Worm (Caenorhabditis elegans): ENCODE results near the gene srx-86.

The srx-86 gene

DNA sequence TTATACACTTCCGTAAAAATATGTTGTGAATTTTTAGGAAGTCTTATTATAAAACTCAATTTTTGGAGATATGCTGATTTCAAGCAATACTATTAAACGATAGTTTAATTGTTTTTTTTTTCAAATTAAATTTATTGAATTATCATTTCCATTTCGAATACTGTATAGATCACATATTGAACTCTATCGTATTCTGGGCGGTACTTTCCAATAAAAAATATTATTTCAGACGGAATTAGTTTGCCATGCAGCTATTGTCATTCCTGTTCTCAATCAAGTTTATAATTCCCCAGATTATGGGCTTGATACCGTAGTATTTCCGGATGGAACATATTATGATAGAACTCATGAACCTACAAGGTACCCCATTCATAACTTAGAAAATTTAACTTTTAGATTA, 11.8 kb downstream of the srx-86 start:
- TF ChIP-seq pes-1 (GFP tag; IDR thresholded peaks at IDR 0.05) (no peak), hmbx-1 (tag; optimal IDR thresholded peaks at IDR 0.05) (no peak), ceh-13 (GFP tag; optimal IDR thresholded peaks at IDR 0.05) (no peak), ets-7 (tag; optimal IDR thresholded peaks at IDR 0.05) (no peak), aly-1 (tag; optimal IDR thresholded peaks at IDR 0.05) (no peak), tbx-37 (GFP tag; conservative IDR thresholded peaks at IDR 0.05) (no peak), ceh-36 (tag; optimal IDR thresholded peaks at IDR 0.05) (no peak), hmg-4 (GFP tag; optimal IDR thresholded peaks at IDR 0.05) (no peak), scrt-1 (GFP tag; IDR thresholded peaks at IDR 0.05) (no peak), hnd-1 (tag; optimal IDR thresholded peaks at IDR 0.05) (no peak), flt-1 (GFP tag; IDR thresholded peaks at IDR 0.05) (no peak), F13C5.2 (tag; optimal IDR thresholded peaks at IDR 0.05) (no peak), B0310.2 (tag; optimal IDR thresholded peaks at IDR 0.05) (no peak), tbx-11 (GFP tag; IDR thresholded peaks at IDR 0.05) (no peak), tra-4 (tag; optimal IDR thresholded peaks at IDR 0.05) (no peak)

DNA sequence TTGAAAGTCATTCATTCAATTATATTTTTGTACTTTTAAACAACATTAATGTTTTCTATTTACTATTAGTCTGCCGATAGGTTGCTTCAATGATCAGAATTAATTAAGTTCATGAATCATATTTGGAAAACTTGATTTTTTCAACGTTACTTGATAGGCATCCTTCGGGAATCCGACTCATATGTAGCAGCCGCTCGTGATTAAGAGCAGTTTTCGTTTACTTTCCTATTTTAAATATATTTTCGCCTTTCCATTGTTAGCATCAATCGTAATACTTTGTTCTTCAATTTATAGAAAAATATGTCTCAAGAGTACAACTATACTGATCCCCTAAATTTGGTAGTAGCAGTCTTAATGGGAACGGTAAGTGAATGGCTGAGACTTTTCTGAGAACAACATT, 18.1 kb downstream of the srx-86 start, which contains the start of gene srx-90:
TSS of gene srx-90 (plus strand) at position 301 of the 400 bp plus-strand sequence.
- TF ChIP-seq B0310.2 (tag; optimal IDR thresholded peaks at IDR 0.05) (no peak), hmbx-1 (tag; optimal IDR thresholded peaks at IDR 0.05) (no peak), F13C5.2 (tag; optimal IDR thresholded peaks at IDR 0.05) (no peak), hmg-4 (GFP tag; optimal IDR thresholded peaks at IDR 0.05) (no peak), ceh-13 (GFP tag; optimal IDR thresholded peaks at IDR 0.05) (no peak), ama-1 (optimal IDR thresholded peaks at IDR 0.05) (no peak), hnd-1 (tag; optimal IDR thresholded peaks at IDR 0.05) (no peak), aly-1 (tag; optimal IDR thresholded peaks at IDR 0.05) (no peak), tra-4 (tag; optimal IDR thresholded peaks at IDR 0.05) (no peak), tbx-37 (GFP tag; conservative IDR thresholded peaks at IDR 0.05) (no peak), tbx-11 (GFP tag; IDR thresholded peaks at IDR 0.05) (no peak)

DNA sequence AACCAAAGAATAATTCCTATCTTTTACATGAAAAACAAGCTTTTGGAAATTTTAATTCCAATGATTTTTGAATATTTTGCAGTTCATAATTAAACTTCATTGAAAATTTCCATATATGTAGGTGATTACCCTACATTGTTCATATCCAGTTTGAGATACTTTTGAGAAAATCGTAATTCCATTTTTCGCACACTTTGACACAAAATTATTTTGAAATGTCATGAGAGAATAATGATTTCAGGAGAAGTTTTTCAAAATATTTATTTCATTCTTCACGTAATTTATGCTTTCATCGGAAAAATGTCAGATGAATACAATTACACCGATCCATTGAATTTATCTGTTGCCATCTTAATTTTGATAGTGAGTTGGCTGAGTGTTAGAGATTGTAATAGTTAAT, 20.5 kb downstream of the srx-86 start, which contains the start of gene srx-88:
TSS of gene srx-88 (plus strand) at position 301 of the 400 bp plus-strand sequence.
- no peak for TF ChIP-seq sea-1 (GFP tag; conservative IDR thresholded peaks at IDR 0.05)
- TF ChIP-seq tbx-37 (GFP tag; conservative IDR thresholded peaks at IDR 0.05), result no peak
- TF ChIP-seq ama-1 (optimal IDR thresholded peaks at IDR 0.05), result no peak
- TF ChIP-seq ceh-36 (tag; optimal IDR thresholded peaks at IDR 0.05), result no peak
- no peak for TF ChIP-seq flt-1 (GFP tag; IDR thresholded peaks at IDR 0.05)
- TF ChIP-seq ets-7 (tag; optimal IDR thresholded peaks at IDR 0.05), result no peak
- no peak for TF ChIP-seq hmbx-1 (tag; optimal IDR thresholded peaks at IDR 0.05)
- TF ChIP-seq tbx-11 (GFP tag; IDR thresholded peaks at IDR 0.05), result no peak
- TF ChIP-seq scrt-1 (GFP tag; IDR thresholded peaks at IDR 0.05), result no peak
- TF ChIP-seq pes-1 (GFP tag; IDR thresholded peaks at IDR 0.05), result no peak
- no peak for TF ChIP-seq ceh-13 (GFP tag; optimal IDR thresholded peaks at IDR 0.05)
- no peak for TF ChIP-seq hnd-1 (tag; optimal IDR thresholded peaks at IDR 0.05)
- TF ChIP-seq F13C5.2 (tag; optimal IDR thresholded peaks at IDR 0.05), result no peak
- no peak for TF ChIP-seq aly-1 (tag; optimal IDR thresholded peaks at IDR 0.05)
- TF ChIP-seq tra-4 (tag; optimal IDR thresholded peaks at IDR 0.05), result no peak
- no peak for TF ChIP-seq B0310.2 (tag; optimal IDR thresholded peaks at IDR 0.05)
- no peak for TF ChIP-seq hmg-4 (GFP tag; optimal IDR thresholded peaks at IDR 0.05)

DNA sequence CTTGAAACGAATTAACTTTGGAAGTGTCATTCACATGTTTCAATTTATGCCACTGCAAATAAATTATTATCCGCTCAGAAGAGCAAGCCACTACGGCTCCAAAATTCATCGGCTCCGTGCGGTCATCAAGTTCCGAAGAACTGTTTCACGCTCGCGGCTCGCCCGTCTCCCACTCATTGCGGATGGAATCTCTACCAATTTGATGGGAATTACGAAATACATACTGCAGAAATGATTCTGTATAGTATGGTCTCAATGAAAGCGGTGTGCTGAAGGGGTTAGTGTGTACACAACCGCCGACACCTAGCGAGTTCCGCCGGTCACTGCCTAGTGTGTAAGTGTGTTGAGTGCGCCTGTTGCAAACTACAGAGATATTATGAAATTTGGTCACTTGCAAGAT, 22.4 kb downstream of the srx-86 start:
- TF ChIP-seq tbx-11 (GFP tag; IDR thresholded peaks at IDR 0.05) (no peak), aly-1 (tag; optimal IDR thresholded peaks at IDR 0.05) (no peak), ceh-13 (GFP tag; optimal IDR thresholded peaks at IDR 0.05) (no peak), ets-7 (tag; optimal IDR thresholded peaks at IDR 0.05) (no peak), hnd-1 (tag; optimal IDR thresholded peaks at IDR 0.05) (no peak), ceh-36 (tag; optimal IDR thresholded peaks at IDR 0.05) (no peak), scrt-1 (GFP tag; IDR thresholded peaks at IDR 0.05) (no peak), sea-1 (GFP tag; conservative IDR thresholded peaks at IDR 0.05) (no peak), tra-4 (tag; optimal IDR thresholded peaks at IDR 0.05) (no peak)

DNA sequence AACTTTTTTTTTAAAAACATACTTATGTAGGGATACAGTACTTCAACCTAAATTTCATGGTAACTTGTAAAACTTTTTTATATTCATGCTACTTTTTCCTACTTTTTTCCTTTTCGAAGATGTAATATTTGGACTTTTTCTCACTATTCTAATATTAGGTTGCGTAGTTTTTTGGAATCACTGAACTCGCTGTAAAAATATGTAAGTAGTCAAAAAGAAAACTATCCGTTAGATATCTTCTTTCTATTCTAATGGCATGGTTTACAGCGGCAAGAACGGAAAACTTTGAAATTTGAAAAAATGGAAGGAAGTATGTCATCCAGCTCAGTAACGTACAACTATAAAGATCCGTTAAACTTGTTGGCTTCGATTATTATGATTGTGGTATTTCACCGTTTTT, 26.7 kb downstream of the srx-86 start, which contains the start of gene srx-82:
TSS of gene srx-82 (plus strand) at position 301 of the 400 bp plus-strand sequence.
- TF ChIP-seq aly-1 (tag; optimal IDR thresholded peaks at IDR 0.05), result no peak
- TF ChIP-seq ama-1 (optimal IDR thresholded peaks at IDR 0.05), result no peak
- TF ChIP-seq tra-4 (tag; optimal IDR thresholded peaks at IDR 0.05), result no peak
- no peak for TF ChIP-seq tbx-11 (GFP tag; IDR thresholded peaks at IDR 0.05)
- TF ChIP-seq hmg-4 (GFP tag; optimal IDR thresholded peaks at IDR 0.05), result no peak
- TF ChIP-seq B0310.2 (tag; optimal IDR thresholded peaks at IDR 0.05), result no peak
- TF ChIP-seq ets-7 (tag; optimal IDR thresholded peaks at IDR 0.05), result no peak
- no peak for TF ChIP-seq sea-1 (GFP tag; conservative IDR thresholded peaks at IDR 0.05)
- TF ChIP-seq F13C5.2 (tag; optimal IDR thresholded peaks at IDR 0.05), result no peak
- no peak for TF ChIP-seq ceh-36 (tag; optimal IDR thresholded peaks at IDR 0.05)
- no peak for TF ChIP-seq tbx-37 (GFP tag; conservative IDR thresholded peaks at IDR 0.05)
- no peak for TF ChIP-seq flt-1 (GFP tag; IDR thresholded peaks at IDR 0.05)
- no peak for TF ChIP-seq pes-1 (GFP tag; IDR thresholded peaks at IDR 0.05)
- TF ChIP-seq ceh-13 (GFP tag; optimal IDR thresholded peaks at IDR 0.05), result no peak

ce11 chrV:11593427-11593826, 30.7 kb downstream of the srx-86 start, which contains the start of gene srx-80:
srx-80 (plus strand) TSS chrV:11593727.
- no peak for TF ChIP-seq hnd-1 (tag; optimal IDR thresholded peaks at IDR 0.05)
- TF ChIP-seq aly-1 (tag; optimal IDR thresholded peaks at IDR 0.05), result no peak
- TF ChIP-seq hmg-4 (GFP tag; optimal IDR thresholded peaks at IDR 0.05), result no peak
- TF ChIP-seq flt-1 (GFP tag; IDR thresholded peaks at IDR 0.05), result no peak
- TF ChIP-seq tbx-11 (GFP tag; IDR thresholded peaks at IDR 0.05), result no peak

ce11 chrV:11593888-11594287, 31.1 kb downstream of the srx-86 start:
- TF ChIP-seq ceh-13 (GFP tag; optimal IDR thresholded peaks at IDR 0.05), result no peak
- TF ChIP-seq ama-1 (optimal IDR thresholded peaks at IDR 0.05), result no peak
- TF ChIP-seq tbx-37 (GFP tag; conservative IDR thresholded peaks at IDR 0.05), result no peak
- TF ChIP-seq F13C5.2 (tag; optimal IDR thresholded peaks at IDR 0.05), result no peak
- TF ChIP-seq tra-4 (tag; optimal IDR thresholded peaks at IDR 0.05), result no peak
- TF ChIP-seq scrt-1 (GFP tag; IDR thresholded peaks at IDR 0.05), result no peak
- no peak for TF ChIP-seq sea-1 (GFP tag; conservative IDR thresholded peaks at IDR 0.05)
- TF ChIP-seq ceh-36 (tag; optimal IDR thresholded peaks at IDR 0.05), result no peak
- TF ChIP-seq hnd-1 (tag; optimal IDR thresholded peaks at IDR 0.05), result no peak
- no peak for TF ChIP-seq hmg-4 (GFP tag; optimal IDR thresholded peaks at IDR 0.05)
- no peak for TF ChIP-seq pes-1 (GFP tag; IDR thresholded peaks at IDR 0.05)
- TF ChIP-seq flt-1 (GFP tag; IDR thresholded peaks at IDR 0.05), result no peak
- TF ChIP-seq B0310.2 (tag; optimal IDR thresholded peaks at IDR 0.05), result no peak
- TF ChIP-seq ets-7 (tag; optimal IDR thresholded peaks at IDR 0.05), result no peak
- TF ChIP-seq hmbx-1 (tag; optimal IDR thresholded peaks at IDR 0.05), result no peak
- no peak for TF ChIP-seq tbx-11 (GFP tag; IDR thresholded peaks at IDR 0.05)
- no peak for TF ChIP-seq aly-1 (tag; optimal IDR thresholded peaks at IDR 0.05)
